Worm (Caenorhabditis elegans) whole organism, L2 larva: ENCODE data around the gene fbxa-63.

Experiments
- C34F6.9 ChIP-seq: fragments of 150-350 bp; optimal IDR thresholded peaks from 2 replicates; lab custom pipeline; 2014; ENCODE audit warnings: missing biosample characterization, missing genetic modification characterization
- ZK546.5 ChIP-seq: sonication (generic microtip); optimal IDR thresholded peaks from 2 replicates; lab custom pipeline; 2017; ENCODE audit warnings: missing biosample characterization, missing genetic modification characterization
- aly-2 ChIP-seq: fragments of 150-350 bp; optimal IDR thresholded peaks from 2 replicates; lab custom pipeline; 2014; ENCODE audit warnings: missing biosample characterization, missing genetic modification characterization
- egl-27 ChIP-seq: sonication (generic microtip); optimal IDR thresholded peaks from 3 replicates; lab custom pipeline; 2017; ENCODE audit warnings: missing biosample characterization, missing genetic modification reagents, missing genetic modification characterization
- elt-3 ChIP-seq: sonication (generic microtip); optimal IDR thresholded peaks from 2 replicates; lab custom pipeline; 2017; ENCODE audit warnings: missing biosample characterization, missing genetic modification characterization
- lin-13 ChIP-seq: fragments of 150-350 bp; optimal IDR thresholded peaks from 2 replicates; lab custom pipeline; 2014; ENCODE audit warnings: missing biosample characterization, missing genetic modification reagents, missing genetic modification characterization
- lin-39 ChIP-seq: fragments of 150-350 bp; optimal IDR thresholded peaks from 2 replicates; lab custom pipeline; 2014; ENCODE audit warnings: missing biosample characterization, missing genetic modification reagents, missing genetic modification characterization
- mdl-1 ChIP-seq, 2 experiments: fragments of 150-350 bp in 1 of 2; sonication (generic microtip) in 1 of 2; optimal IDR thresholded peaks; 2 replicates each; lab custom pipeline; 2017; ENCODE audit warnings: missing biosample characterization in 2 of 2, missing genetic modification characterization in 2 of 2
- nhr-23 ChIP-seq: fragments of 150-350 bp; optimal IDR thresholded peaks from 2 replicates; lab custom pipeline; 2014; ENCODE audit warnings: missing biosample characterization, missing genetic modification reagents, missing genetic modification characterization
- nhr-237 ChIP-seq: fragments of 150-350 bp; optimal IDR thresholded peaks from 2 replicates; lab custom pipeline; 2014; ENCODE audit warnings: missing biosample characterization, missing genetic modification characterization
- skn-1 ChIP-seq: sonication (generic microtip); optimal IDR thresholded peaks from 2 replicates; lab custom pipeline; 2017; ENCODE audit warnings: missing biosample characterization, missing genetic modification characterization
- snpc-4 ChIP-seq: fragments of 150-350 bp; optimal IDR thresholded peaks from 2 replicates; lab custom pipeline; 2014; ENCODE audit warnings: missing biosample characterization, missing genetic modification characterization
- unc-39 ChIP-seq: fragments of 150-350 bp; optimal IDR thresholded peaks from 2 replicates; lab custom pipeline; 2014; ENCODE audit warnings: missing biosample characterization, missing genetic modification characterization
- zag-1 ChIP-seq: fragments of 150-350 bp; optimal IDR thresholded peaks from 2 replicates; lab custom pipeline; 2014; ENCODE audit warnings: missing biosample characterization, missing genetic modification characterization

DNA sequence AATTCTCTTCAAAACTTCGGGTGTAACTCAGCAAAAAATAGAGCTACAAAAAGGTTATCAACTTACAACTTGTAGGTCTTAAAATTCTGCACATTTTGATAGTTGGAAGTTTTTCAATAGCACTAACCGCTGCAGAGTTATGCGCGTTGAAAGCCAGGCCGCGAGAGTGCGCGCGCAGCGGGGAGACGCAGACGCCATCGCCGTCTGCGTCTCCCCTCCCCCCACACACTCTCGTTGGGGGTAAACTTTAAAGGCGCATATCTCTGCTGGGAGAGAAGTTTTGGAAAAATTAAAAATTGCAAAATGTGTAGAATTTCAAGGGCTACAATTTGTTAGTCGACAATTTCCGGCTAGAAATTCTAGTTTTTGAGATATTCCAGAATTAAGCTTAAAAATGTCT, 13.8 kb upstream of the fbxa-63 start:
- TF ChIP-seq skn-1 (tag; lab: Kevin White, UChicago) (no peak), unc-39 (no peak), C34F6.9 (tag; lab: Kevin White, UChicago) (no peak), egl-27 (no peak), aly-2 (tag; lab: Kevin White, UChicago) (no peak), ZK546.5 (no peak), lin-39 (no peak), nhr-23 (no peak), lin-13 (GFP tag; lab: Kevin White, UChicago) (no peak), snpc-4 (tag; lab: Kevin White, UChicago) (no peak), nhr-237 (no peak), mdl-1 (tag; optimal IDR thresholded peaks at IDR 0.05; lab: Kevin White, UChicago) (no peak), elt-3 (tag; lab: Kevin White, UChicago) (no peak), zag-1 (no peak)
